Worm (Caenorhabditis elegans) whole organism, L1 larva: ENCODE data around the gene ges-1.

Source experiments
- F16B12.6 ChIP-seq: fragments of 150-350 bp; optimal IDR thresholded peaks from 2 replicates; lab custom pipeline; 2014; ENCODE audit warnings: missing biosample characterization, missing genetic modification characterization
- alr-1 ChIP-seq: fragments of 200-800 bp; sonication (Bioruptor generic); optimal IDR thresholded peaks from 2 replicates; lab custom pipeline; 2018; ENCODE audit warnings: borderline replicate concordance, mild to moderate bottlenecking, missing genetic modification characterization, missing compliant biosample characterization
- ceh-8 ChIP-seq: fragments of 200-800 bp; sonication (Bioruptor generic); optimal IDR thresholded peaks from 2 replicates; lab custom pipeline; 2018; ENCODE audit warnings: mild to moderate bottlenecking, missing genetic modification characterization, moderate library complexity, missing compliant biosample characterization
- efl-3 ChIP-seq: fragments of 200-800 bp; sonication (Bioruptor generic); optimal IDR thresholded peaks from 2 replicates; lab custom pipeline; 2018; ENCODE audit warnings: mild to moderate bottlenecking, missing genetic modification characterization, missing compliant biosample characterization
- elt-2 ChIP-seq: sonication (generic microtip); optimal IDR thresholded peaks from 2 replicates; lab custom pipeline; 2016; ENCODE audit warnings: missing genetic modification characterization, mild to moderate bottlenecking, inconsistent platforms, missing compliant biosample characterization, missing genetic modification reagents
- elt-3 ChIP-seq, 6 experiments: fragments of 150-350 bp in 1 of 6; sonication (generic microtip); optimal IDR thresholded peaks; 2 replicates each; lab custom pipeline; 2017 to 2018; ENCODE audit warnings: missing biosample characterization in 6 of 6, missing genetic modification characterization in 6 of 6, inconsistent platforms in 1 of 6
- grh-1 ChIP-seq: fragments of 200-800 bp; sonication (Bioruptor generic); IDR thresholded peaks from 2 replicates; pipeline ENCODE4 v1.3.6; 2022; ENCODE audit warnings: missing genetic modification reagents, missing genetic modification characterization, missing compliant biosample characterization
- jun-1 ChIP-seq: fragments of 150-350 bp; optimal IDR thresholded peaks from 2 replicates; lab custom pipeline; 2014; ENCODE audit warnings: missing biosample characterization, missing genetic modification reagents, missing genetic modification characterization
- lin-15B ChIP-seq: fragments of 150-350 bp; sonication (generic microtip); optimal IDR thresholded peaks from 3 replicates; lab custom pipeline; 2014; ENCODE audit warnings: missing biosample characterization, missing genetic modification characterization
- sox-4 ChIP-seq: sonication (generic microtip); optimal IDR thresholded peaks from 2 replicates; lab custom pipeline; 2016; ENCODE audit warnings: missing genetic modification characterization, missing compliant biosample characterization
- unc-62 ChIP-seq: fragments of 150-350 bp; optimal IDR thresholded peaks from 2 replicates; lab custom pipeline; 2014; ENCODE audit warnings: missing biosample characterization, missing genetic modification reagents, missing genetic modification characterization
- xbp-1 ChIP-seq: sonication (generic microtip); optimal IDR thresholded peaks from 2 replicates; lab custom pipeline; 2016; ENCODE audit warnings: missing genetic modification characterization, missing compliant biosample characterization
- ztf-4 ChIP-seq: fragments of 150-350 bp; optimal IDR thresholded peaks from 2 replicates; lab custom pipeline; 2014; ENCODE audit warnings: missing biosample characterization, missing genetic modification characterization

DNA sequence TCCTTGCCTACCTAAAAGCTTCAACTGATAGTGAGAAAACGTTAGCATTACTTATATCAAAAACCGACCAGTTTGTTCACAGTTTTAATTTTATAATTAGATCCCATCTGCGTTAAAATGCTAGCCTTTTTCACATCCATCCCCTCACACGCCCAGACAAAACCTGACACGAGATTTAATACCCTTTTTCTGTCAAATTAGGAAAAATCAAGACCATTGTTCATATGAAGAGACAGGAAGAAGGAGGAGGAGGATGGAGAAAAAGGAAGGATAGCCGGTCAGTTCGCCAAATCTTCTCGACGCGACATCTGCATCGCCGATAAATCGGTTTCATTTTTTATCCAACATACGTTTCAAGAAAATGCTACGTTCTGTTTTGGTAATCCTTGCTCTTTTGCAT, 15.8 kb upstream of the ges-1 start, which contains the start of gene cnc-3:
- TF ChIP-seq lin-15B (tag; lab: Kevin White, UChicago) (no peak), alr-1 (tag; lab: Kevin White, UChicago) (no peak), ceh-8 (GFP tag; lab: Kevin White, UChicago) (no peak), efl-3 (GFP tag; lab: Kevin White, UChicago) (no peak), elt-3 (tag; optimal IDR thresholded peaks at IDR 0.05; lab: Kevin White, UChicago) (peak in 1 of 6 experiments; percentile 16), jun-1 (tag; lab: Kevin White, UChicago) (no peak), ztf-4 (tag; lab: Kevin White, UChicago) (peak; percentile 46), unc-62 (no peak), F16B12.6 (tag; lab: Kevin White, UChicago) (no peak), xbp-1 (tag; lab: Kevin White, UChicago) (no peak), grh-1 (no peak), elt-2 (tag; lab: Kevin White, UChicago) (no peak), sox-4 (tag; lab: Kevin White, UChicago) (no peak)
